Worm (Caenorhabditis elegans) whole organism, late embryonic: ENCODE measurements around the gene nlp-56.

Source experiments
- F13H6.1 ChIP-seq: sonication (generic microtip); optimal IDR thresholded peaks from 2 replicates; lab custom pipeline; 2016; ENCODE audit warnings: missing genetic modification characterization, missing compliant biosample characterization
- K02D7.2 ChIP-seq: sonication (generic microtip); optimal IDR thresholded peaks from 2 replicates; lab custom pipeline; 2017; ENCODE audit warnings: mild to moderate bottlenecking, missing genetic modification characterization, missing compliant biosample characterization
- K09A11.1 ChIP-seq: sonication (generic microtip); optimal IDR thresholded peaks from 2 replicates; lab custom pipeline; 2017; ENCODE audit warnings: antibody characterized with exemption, mild to moderate bottlenecking, missing genetic modification characterization, missing compliant biosample characterization; ENCODE audit not compliant: insufficient read depth
- Y22D7AL.16 ChIP-seq: sonication (generic microtip); optimal IDR thresholded peaks from 2 replicates; lab custom pipeline; 2016; ENCODE audit warnings: missing genetic modification characterization, missing compliant biosample characterization
- ahr-1 ChIP-seq: sonication (generic microtip); optimal IDR thresholded peaks from 2 replicates; lab custom pipeline; 2016; ENCODE audit warnings: missing genetic modification characterization, missing compliant biosample characterization
- ceh-18 ChIP-seq: sonication (generic microtip); optimal IDR thresholded peaks from 2 replicates; lab custom pipeline; 2016; ENCODE audit warnings: missing genetic modification characterization, missing compliant biosample characterization
- ceh-19 ChIP-seq: fragments of 200-800 bp; sonication (Bioruptor generic); optimal IDR thresholded peaks from 2 replicates; lab custom pipeline; 2018; ENCODE audit warnings: mild to moderate bottlenecking, missing genetic modification characterization, missing compliant biosample characterization
- ceh-24 ChIP-seq: sonication (generic microtip); optimal IDR thresholded peaks from 2 replicates; lab custom pipeline; 2016; ENCODE audit warnings: mild to moderate bottlenecking, missing genetic modification characterization, missing compliant biosample characterization
- ceh-30 ChIP-seq: fragments of 150-350 bp; optimal IDR thresholded peaks from 2 replicates; lab custom pipeline; 2014; ENCODE audit warnings: missing biosample characterization, missing genetic modification characterization
- ceh-45 ChIP-seq: fragments of 200-800 bp; sonication (Bioruptor generic); IDR thresholded peaks from 2 replicates; pipeline ENCODE4 v1.3.6; 2022; ENCODE audit warnings: missing genetic modification reagents, missing genetic modification characterization, missing compliant biosample characterization
- ceh-6 ChIP-seq: fragments of 200-800 bp; sonication (Bioruptor generic); optimal IDR thresholded peaks from 2 replicates; lab custom pipeline; 2018; ENCODE audit warnings: mild to moderate bottlenecking, missing genetic modification characterization, missing compliant biosample characterization
- che-1 ChIP-seq: sonication (generic microtip); optimal IDR thresholded peaks from 2 replicates; lab custom pipeline; 2016; ENCODE audit warnings: mild to moderate bottlenecking, missing genetic modification characterization, missing compliant biosample characterization
- dve-1 ChIP-seq: sonication (generic microtip); optimal IDR thresholded peaks from 2 replicates; lab custom pipeline; 2017; ENCODE audit warnings: antibody characterized with exemption, mild to moderate bottlenecking, missing genetic modification characterization, missing compliant biosample characterization
- elt-4 ChIP-seq: sonication (generic microtip); optimal IDR thresholded peaks from 2 replicates; lab custom pipeline; 2016; ENCODE audit warnings: missing genetic modification characterization, missing compliant biosample characterization
- eyg-1 ChIP-seq: sonication (generic microtip); optimal IDR thresholded peaks from 2 replicates; lab custom pipeline; 2016; ENCODE audit warnings: missing genotype, missing genetic modification characterization, missing compliant biosample characterization
- fax-1 ChIP-seq: sonication (generic microtip); optimal IDR thresholded peaks from 2 replicates; lab custom pipeline; 2016; ENCODE audit warnings: missing genotype, missing genetic modification characterization, missing compliant biosample characterization
- fkh-10 ChIP-seq: fragments of 150-350 bp; optimal IDR thresholded peaks from 2 replicates; lab custom pipeline; 2014; ENCODE audit warnings: missing biosample characterization, missing genetic modification reagents, missing genetic modification characterization
- gmeb-2 ChIP-seq: sonication (generic microtip); optimal IDR thresholded peaks from 2 replicates; lab custom pipeline; 2016; ENCODE audit warnings: missing genetic modification characterization, inconsistent platforms, missing compliant biosample characterization
- hlh-13 ChIP-seq: fragments of 200-800 bp; sonication (Bioruptor generic); optimal IDR thresholded peaks from 2 replicates; lab custom pipeline; 2018; ENCODE audit warnings: mild to moderate bottlenecking, missing genetic modification characterization, missing compliant biosample characterization
- hlh-15 ChIP-seq: sonication (generic microtip); optimal IDR thresholded peaks from 2 replicates; lab custom pipeline; 2016; ENCODE audit warnings: missing genetic modification characterization, missing compliant biosample characterization
- hlh-30 ChIP-seq: sonication (generic microtip); optimal IDR thresholded peaks from 2 replicates; lab custom pipeline; 2017; ENCODE audit warnings: antibody characterized with exemption, missing genetic modification characterization, missing compliant biosample characterization; ENCODE audit not compliant: insufficient read depth
- hlh-8 ChIP-seq: sonication (generic microtip); optimal IDR thresholded peaks from 2 replicates; lab custom pipeline; 2016; ENCODE audit warnings: missing genotype, missing genetic modification characterization, missing compliant biosample characterization
- lin-11 ChIP-seq: fragments of 200-800 bp; sonication (Bioruptor generic); optimal IDR thresholded peaks from 2 replicates; lab custom pipeline; 2018; ENCODE audit warnings: mild to moderate bottlenecking, missing genetic modification characterization, missing compliant biosample characterization
- nfya-1 ChIP-seq: sonication (generic microtip); optimal IDR thresholded peaks from 2 replicates; lab custom pipeline; 2017; ENCODE audit warnings: missing genetic modification characterization, mild to moderate bottlenecking, missing compliant biosample characterization, antibody characterized with exemption, moderate library complexity
- npax-4 ChIP-seq: sonication (generic microtip); optimal IDR thresholded peaks from 2 replicates; lab custom pipeline; 2016; ENCODE audit warnings: missing genetic modification characterization, missing compliant biosample characterization
- odd-2 ChIP-seq: sonication (generic microtip); optimal IDR thresholded peaks from 2 replicates; lab custom pipeline; 2017; ENCODE audit warnings: antibody characterized with exemption, mild to moderate bottlenecking, missing genetic modification characterization, missing compliant biosample characterization
- pat-9 ChIP-seq: fragments of 200-800 bp; sonication (Bioruptor generic); optimal IDR thresholded peaks from 2 replicates; lab custom pipeline; 2018; ENCODE audit warnings: mild to moderate bottlenecking, missing genetic modification characterization, moderate library complexity, missing compliant biosample characterization
- pax-1 ChIP-seq: fragments of 150-350 bp; optimal IDR thresholded peaks from 2 replicates; lab custom pipeline; 2014; ENCODE audit warnings: missing biosample characterization, missing genetic modification characterization
- pros-1 ChIP-seq: fragments of 150-350 bp; optimal IDR thresholded peaks from 2 replicates; lab custom pipeline; 2014; ENCODE audit warnings: missing biosample characterization, missing genetic modification reagents, missing genetic modification characterization
- ref-2 ChIP-seq: sonication (generic microtip); optimal IDR thresholded peaks from 2 replicates; lab custom pipeline; 2016; ENCODE audit warnings: missing genetic modification characterization, missing compliant biosample characterization
- sox-2 ChIP-seq: fragments of 200-800 bp; sonication (Bioruptor generic); IDR thresholded peaks from 2 replicates; pipeline ENCODE4 v1.3.6; 2022; ENCODE audit warnings: missing genetic modification reagents, missing genetic modification characterization, missing compliant biosample characterization
- syd-9 ChIP-seq: sonication (generic microtip); optimal IDR thresholded peaks from 2 replicates; lab custom pipeline; 2016; ENCODE audit warnings: mild to moderate bottlenecking, missing genetic modification characterization, moderate library complexity, missing compliant biosample characterization
- tbx-2 ChIP-seq: sonication (generic microtip); optimal IDR thresholded peaks from 2 replicates; lab custom pipeline; 2016; ENCODE audit warnings: missing genetic modification characterization, missing compliant biosample characterization
- tbx-7 ChIP-seq: sonication (generic microtip); optimal IDR thresholded peaks from 2 replicates; lab custom pipeline; 2016; ENCODE audit warnings: missing genotype, missing genetic modification characterization, missing compliant biosample characterization
- ttx-3 ChIP-seq: sonication (generic microtip); optimal IDR thresholded peaks from 2 replicates; lab custom pipeline; 2016; ENCODE audit warnings: missing genetic modification reagents, missing genetic modification characterization, missing compliant biosample characterization
- unc-3 ChIP-seq, 2 experiments: fragments of 200-800 bp in 1 of 2; sonication (Bioruptor generic) in 1 of 2; sonication (generic microtip) in 1 of 2; conservative IDR thresholded peaks in 1 of 2; optimal IDR thresholded peaks in 1 of 2; 2 replicates each; pipeline versions ENCODE4 v1.3.6 to Lab custom; 2016 to 2022; ENCODE audit warnings: missing compliant biosample characterization in 2 of 2, missing genetic modification characterization in 2 of 2, missing genetic modification reagents in 1 of 2
- unc-42 ChIP-seq: sonication (generic microtip); optimal IDR thresholded peaks from 2 replicates; lab custom pipeline; 2016; ENCODE audit warnings: missing genotype, missing genetic modification characterization, missing compliant biosample characterization
- zip-5 ChIP-seq: sonication (generic microtip); optimal IDR thresholded peaks from 2 replicates; lab custom pipeline; 2016; ENCODE audit warnings: missing genetic modification characterization, missing compliant biosample characterization
- ztf-16 ChIP-seq: sonication (generic microtip); optimal IDR thresholded peaks from 2 replicates; lab custom pipeline; 2017; ENCODE audit warnings: missing genetic modification characterization, missing compliant biosample characterization

nlp-56 gene

ce11 chrIV:14767693-14768251 is 16.8 kb downstream of the nlp-56 start, which contains the start of the genes mrps-7 and Y57G11C.3 (continued):
- no peak for TF ChIP-seq ahr-1
- no peak for TF ChIP-seq K09A11.1
- no peak for TF ChIP-seq F13H6.1 (tag; lab: Kevin White, UChicago)
- no peak for TF ChIP-seq K02D7.2
- peak; percentile 80 for TF ChIP-seq nfya-1
- TF ChIP-seq npax-4 (tag; lab: Kevin White, UChicago) = no peak
- TF ChIP-seq ceh-19 (GFP tag; lab: Kevin White, UChicago) = no peak
- TF ChIP-seq ceh-45 (GFP tag; lab: Robert Waterston, UW) = no peak
- peak; percentile 44 for TF ChIP-seq hlh-30 (tag; lab: Kevin White, UChicago)
- TF ChIP-seq pat-9 (tag; lab: Kevin White, UChicago) = no peak
- TF ChIP-seq unc-42 (tag; lab: Kevin White, UChicago) = peak; percentile 49
- TF ChIP-seq sox-2 (GFP tag; lab: Robert Waterston, UW) = no peak
- TF ChIP-seq pros-1 = peak; percentile 19
- peak; percentile 80 for TF ChIP-seq pax-1 (tag; lab: Kevin White, UChicago)
- peak; percentile 79 for TF ChIP-seq dve-1 (tag; lab: Kevin White, UChicago)
- no peak for TF ChIP-seq che-1 (tag; lab: Kevin White, UChicago)
- TF ChIP-seq ceh-30 (tag; lab: Kevin White, UChicago) = peak; percentile 84
- TF ChIP-seq zip-5 (tag; lab: Kevin White, UChicago) = no peak
- no peak for TF ChIP-seq ceh-24 (tag; lab: Kevin White, UChicago)
- TF ChIP-seq ceh-6 (GFP tag; lab: Kevin White, UChicago) = no peak

ce11 chrIV:14766382-14766781 is 18.2 kb downstream of the nlp-56 start, which contains the start of gene vti-1:
Gene vti-1 (minus strand): TSS chrIV:14766665.
- TF ChIP-seq Y22D7AL.16 (tag; lab: Kevin White, UChicago) (no peak), ahr-1 (no peak), hlh-30 (tag; lab: Kevin White, UChicago) (no peak), K09A11.1 (no peak), ceh-6 (GFP tag; lab: Kevin White, UChicago) (no peak), tbx-7 (no peak), ztf-16 (tag; lab: Kevin White, UChicago) (no peak), fax-1 (tag; lab: Kevin White, UChicago) (no peak), odd-2 (tag; lab: Kevin White, UChicago) (no peak), hlh-15 (tag; lab: Kevin White, UChicago) (no peak)

- TF ChIP-seq lin-11 (no peak), gmeb-2 (no peak), fkh-10 (GFP tag; lab: Kevin White, UChicago) (no peak), ceh-6 (GFP tag; lab: Kevin White, UChicago) (no peak), ref-2 (no peak), syd-9 (tag; lab: Kevin White, UChicago) (no peak), elt-4 (tag; lab: Kevin White, UChicago) (no peak), hlh-13 (no peak), ttx-3 (tag; lab: Kevin White, UChicago) (no peak), fax-1 (tag; lab: Kevin White, UChicago) (no peak), tbx-2 (tag; lab: Kevin White, UChicago) (no peak), ceh-18 (no peak), eyg-1 (no peak), unc-3 (GFP tag; conservative IDR thresholded peaks at IDR 0.05; lab: Robert Waterston, UW) (no peak), unc-3 (tag; optimal IDR thresholded peaks at IDR 0.05; lab: Kevin White, UChicago) (no peak), hlh-8 (no peak)
Measured at ce11 chrIV:14765336-14765735, 19.2 kb downstream of the nlp-56 start, which contains the start of gene Y57G11C.5. Gene Y57G11C.5 (minus strand): TSS chrIV:14765436.
